Worm (Caenorhabditis elegans) whole organism, L4/young adult: Measurements from ENCODE around the gene C06B3.1.

Experiments
- W03F9.2 ChIP-seq: fragments of 150-350 bp; optimal IDR thresholded peaks from 2 replicates; lab custom pipeline; 2014; ENCODE audit warnings: missing biosample characterization, missing genetic modification characterization
- dao-5 ChIP-seq: sonication (generic microtip); optimal IDR thresholded peaks from 2 replicates; lab custom pipeline; 2016; ENCODE audit warnings: missing genotype, missing genetic modification characterization, moderate library complexity, missing compliant biosample characterization
- him-1 ChIP-seq: sonication (generic microtip); optimal IDR thresholded peaks from 2 replicates; lab custom pipeline; 2016; ENCODE audit warnings: missing genotype, missing genetic modification reagents, missing genetic modification characterization, missing compliant biosample characterization

DNA sequence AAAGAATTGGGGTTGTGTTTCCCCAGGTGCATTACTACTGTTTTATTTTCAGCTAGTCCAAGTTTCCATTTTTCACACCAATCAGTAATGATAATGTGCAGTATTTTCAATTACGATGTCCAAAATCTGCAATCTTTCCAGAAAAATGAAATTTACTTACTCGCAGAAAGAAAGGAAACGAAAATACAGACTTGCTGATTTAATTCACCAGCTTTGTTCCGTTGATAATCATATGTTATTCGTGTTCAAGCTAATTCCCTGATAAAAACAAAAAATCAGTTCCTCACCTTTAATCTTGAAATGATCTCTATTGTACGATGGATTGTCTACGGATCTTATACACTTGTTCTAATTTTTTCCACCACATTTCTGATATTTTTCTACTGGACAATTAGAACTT is 21.3 kb downstream of the C06B3.1 start, which contains the start of gene srxa-11:
- TF ChIP-seq him-1 (tag; lab: Kevin White, UChicago) = no peak
- no peak for TF ChIP-seq dao-5 (tag; lab: Kevin White, UChicago)
- TF ChIP-seq W03F9.2 = no peak
